Fruit fly (Drosophila melanogaster): ENCODE results near the gene Mtr4.

Gene Mtr4

DNA sequence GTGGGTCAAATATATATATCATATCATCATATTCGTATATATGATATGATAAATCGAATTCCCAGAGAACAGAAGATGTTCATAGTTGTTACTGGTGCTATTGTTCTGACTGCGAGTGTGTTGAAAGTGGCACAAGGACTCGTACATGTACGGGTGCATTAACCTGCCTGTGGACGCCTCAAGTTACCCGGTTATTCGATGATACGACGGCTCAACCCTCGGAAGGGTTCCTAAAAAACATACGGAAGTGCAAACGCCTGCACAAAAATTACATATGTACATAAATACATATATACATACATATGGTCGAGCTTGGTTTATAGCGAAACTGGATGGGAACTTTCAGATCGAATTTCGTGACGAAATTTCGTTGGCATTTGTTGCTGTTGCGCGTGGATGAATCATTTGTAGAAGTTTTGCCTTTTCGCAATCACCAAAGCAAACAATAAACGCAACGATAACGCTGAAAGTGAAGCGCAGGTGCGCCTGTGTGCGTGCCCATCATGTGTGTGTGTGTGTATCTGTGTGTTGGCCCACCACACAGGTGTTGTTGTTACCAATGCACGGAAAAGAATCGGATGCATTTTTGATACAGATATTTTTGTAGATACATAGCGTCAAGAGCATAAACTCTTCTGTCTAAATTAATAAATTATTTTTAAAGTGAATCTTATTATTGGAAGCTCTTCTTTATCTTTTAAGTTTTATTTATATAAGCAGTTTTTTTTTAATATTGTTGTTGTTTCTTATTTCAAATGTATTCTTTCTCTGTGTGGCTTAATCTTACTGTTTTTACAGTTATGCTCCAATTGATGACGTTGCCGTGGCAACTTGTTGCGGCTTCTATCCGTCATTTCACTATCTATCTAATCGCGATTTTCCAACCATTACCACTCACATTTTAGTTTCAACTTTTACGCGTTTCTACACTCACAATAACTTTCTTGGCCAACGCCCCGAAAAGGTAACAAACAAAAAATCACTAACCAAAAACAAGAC, 9.6 kb downstream of the Mtr4 start (continued):
- TF ChIP-seq CG17361 (GFP tag; IDR thresholded peaks at IDR 0.05) (peak; percentile 89), lbe (GFP tag; optimal IDR thresholded peaks at IDR 0.05) (peak; percentile 80), CkIIα-i1 (GFP tag; IDR thresholded peaks at IDR 0.05) (no peak), gcm2 (GFP tag; optimal IDR thresholded peaks at IDR 0.05) (no peak), stc (GFP tag; IDR thresholded peaks at IDR 0.05) (peak; percentile 80), bbx (GFP tag; IDR thresholded peaks at IDR 0.05; ENCODE audit: partially characterized antibody) (no peak), Nf-YB (GFP tag; optimal IDR thresholded peaks at IDR 0.05) (peak; percentile 54), Scr (GFP tag; IDR thresholded peaks at IDR 0.05; ENCODE audit: partially characterized antibody) (no peak), CG10431 (GFP tag; optimal IDR thresholded peaks at IDR 0.05) (no peak), CG12299 (tag; optimal IDR thresholded peaks at IDR 0.05) (peak; percentile 17), CG14014 (GFP tag; IDR thresholded peaks at IDR 0.05) (peak; percentile 76), Ssrp (tag; optimal IDR thresholded peaks at IDR 0.05) (peak; percentile 72), CG32772 (GFP tag; IDR thresholded peaks at IDR 0.05) (peak; percentile 80), abd-A (tag; optimal IDR thresholded peaks at IDR 0.05) (no peak), mirr (GFP tag; optimal IDR thresholded peaks at IDR 0.05) (no peak), fru (optimal IDR thresholded peaks at IDR 0.05) (no peak), gce (GFP tag; IDR thresholded peaks at IDR 0.05) (peak; percentile 65; the same call in 1 of the 3 replicates), Spps (tag; optimal IDR thresholded peaks at IDR 0.05) (peak; percentile 35), sisA (GFP tag; IDR thresholded peaks at IDR 0.05) (peak; percentile 81), Hr51 (GFP tag; optimal IDR thresholded peaks at IDR 0.05) (peak in 1 of 2 experiments; percentile 82), CG2116 (GFP tag; optimal IDR thresholded peaks at IDR 0.05) (no peak), CG2678 (tag; optimal IDR thresholded peaks at IDR 0.05) (peak; percentile 86), CG4404 (GFP tag; IDR thresholded peaks at IDR 0.05) (peak; percentile 76), gsb-n (tag; optimal IDR thresholded peaks at IDR 0.05) (peak; percentile 68), CG11504 (tag; optimal IDR thresholded peaks at IDR 0.05) (peak; percentile 87), CG14965 (GFP tag; optimal IDR thresholded peaks at IDR 0.05; ENCODE audit: borderline replicate concordance) (no peak), Bgb (GFP tag; IDR thresholded peaks at IDR 0.05; ENCODE audit: partially characterized antibody) (no peak), jigr1 (GFP tag; IDR thresholded peaks at IDR 0.05) (peak; percentile 66; the same call in 2 of the 3 replicates), Xrp1 (GFP tag; IDR thresholded peaks at IDR 0.05) (peak; percentile 88), CG12071 (GFP tag; optimal IDR thresholded peaks at IDR 0.05) (no peak), zen2 (GFP tag; IDR thresholded peaks at IDR 0.05; ENCODE audit: partially characterized antibody) (no peak), Ravus (GFP tag; IDR thresholded peaks at IDR 0.05) (no peak), CG7928 (GFP tag; optimal IDR thresholded peaks at IDR 0.05) (no peak), CG9727 (GFP tag; optimal IDR thresholded peaks at IDR 0.05) (peak; percentile 80), CG15269 (tag; optimal IDR thresholded peaks at IDR 0.05) (peak; percentile 83), Kr (GFP tag; optimal IDR thresholded peaks at IDR 0.05) (no peak), corto (GFP tag; optimal IDR thresholded peaks at IDR 0.05) (no peak), CG12942 (GFP tag; optimal IDR thresholded peaks at IDR 0.05) (peak; percentile 21), CG10462 (GFP tag; optimal IDR thresholded peaks at IDR 0.05) (peak; percentile 24), chif (GFP tag; optimal IDR thresholded peaks at IDR 0.05) (peak; percentile 30 to 61), Deaf1 (tag; optimal IDR thresholded peaks at IDR 0.05) (no peak), CG5245 (GFP tag; optimal IDR thresholded peaks at IDR 0.05) (peak; percentile 58), CG10979 (tag; optimal IDR thresholded peaks at IDR 0.05) (peak; percentile 76), CG8290 (GFP tag; optimal IDR thresholded peaks at IDR 0.05) (no peak), CG8290 (tag; optimal IDR thresholded peaks at IDR 0.05) (no peak), Adf1 (GFP tag; IDR thresholded peaks at IDR 0.05) (no peak; the same call in 1 of the 2 replicates), sd (tag; optimal IDR thresholded peaks at IDR 0.05) (no peak), CG5180 (GFP tag; optimal IDR thresholded peaks at IDR 0.05) (no peak)
